Worm (Caenorhabditis elegans) whole organism, L1 larva: ENCODE measurements around the gene tre-4.

Experiments used
- C16A3.4 ChIP-seq: fragments of 150-350 bp; optimal IDR thresholded peaks from 2 replicates; lab custom pipeline; 2014; ENCODE audit warnings: missing biosample characterization, missing genetic modification characterization
- alr-1 ChIP-seq: fragments of 200-800 bp; sonication (Bioruptor generic); optimal IDR thresholded peaks from 2 replicates; lab custom pipeline; 2018; ENCODE audit warnings: borderline replicate concordance, mild to moderate bottlenecking, missing genetic modification characterization, missing compliant biosample characterization
- aly-2 ChIP-seq: fragments of 150-350 bp; optimal IDR thresholded peaks from 2 replicates; lab custom pipeline; 2014; ENCODE audit warnings: missing biosample characterization, missing genetic modification characterization
- blmp-1 ChIP-seq: fragments of 150-350 bp; optimal IDR thresholded peaks from 2 replicates; lab custom pipeline; 2014; ENCODE audit warnings: missing biosample characterization, missing genetic modification characterization
- ceh-63 ChIP-seq: fragments of 200-800 bp; sonication (Bioruptor generic); optimal IDR thresholded peaks from 2 replicates; lab custom pipeline; 2018; ENCODE audit warnings: mild to moderate bottlenecking, missing genetic modification characterization, missing compliant biosample characterization
- ceh-82 ChIP-seq, 3 experiments: fragments of 150-350 bp in 1 of 3; sonication (generic microtip) in 2 of 3; optimal IDR thresholded peaks; 2 replicates each; lab custom pipeline; 2014 to 2017; ENCODE audit warnings: missing biosample characterization in 3 of 3, missing genetic modification characterization in 3 of 3
- ceh-90 ChIP-seq: sonication (generic microtip); optimal IDR thresholded peaks from 2 replicates; lab custom pipeline; 2016; ENCODE audit warnings: missing genetic modification characterization, missing compliant biosample characterization
- efl-1 ChIP-seq, 4 experiments: fragments of 150-350 bp; optimal IDR thresholded peaks in 3 of 4; peaks in 1 of 4; 1 replicate in 1 of 4; 2 replicates in 3 of 4; lab custom pipeline; 2014; ENCODE audit warnings: missing biosample characterization in 2 of 4, missing genetic modification characterization in 2 of 4, missing genetic modification reagents in 2 of 4
- efl-3 ChIP-seq: fragments of 200-800 bp; sonication (Bioruptor generic); optimal IDR thresholded peaks from 2 replicates; lab custom pipeline; 2018; ENCODE audit warnings: mild to moderate bottlenecking, missing genetic modification characterization, missing compliant biosample characterization
- elt-2 ChIP-seq: sonication (generic microtip); optimal IDR thresholded peaks from 2 replicates; lab custom pipeline; 2016; ENCODE audit warnings: missing genetic modification characterization, mild to moderate bottlenecking, inconsistent platforms, missing compliant biosample characterization, missing genetic modification reagents
- elt-3 ChIP-seq, 6 experiments: fragments of 150-350 bp in 1 of 6; sonication (generic microtip); optimal IDR thresholded peaks; 2 replicates each; lab custom pipeline; 2017 to 2018; ENCODE audit warnings: missing biosample characterization in 6 of 6, missing genetic modification characterization in 6 of 6, inconsistent platforms in 1 of 6
- fkh-10 ChIP-seq: sonication (generic microtip); optimal IDR thresholded peaks from 2 replicates; lab custom pipeline; 2017; ENCODE audit warnings: missing biosample characterization, missing genetic modification reagents, missing genetic modification characterization
- fos-1 ChIP-seq: fragments of 150-350 bp; optimal IDR thresholded peaks from 2 replicates; lab custom pipeline; 2014; ENCODE audit warnings: missing biosample characterization, missing genetic modification characterization
- hlh-17 ChIP-seq: fragments of 200-800 bp; sonication (Bioruptor generic); optimal IDR thresholded peaks from 2 replicates; lab custom pipeline; 2018; ENCODE audit warnings: missing genetic modification characterization, mild to moderate bottlenecking, missing compliant biosample characterization, moderate library complexity, borderline replicate concordance
- hlh-4 ChIP-seq: sonication (generic microtip); optimal IDR thresholded peaks from 2 replicates; lab custom pipeline; 2016; ENCODE audit warnings: mild to moderate bottlenecking, missing genetic modification characterization, missing compliant biosample characterization
- isw-1 ChIP-seq: fragments of 200-800 bp; sonication (Bioruptor generic); IDR thresholded peaks from 2 replicates; pipeline ENCODE4 v1.3.6; 2022; ENCODE audit warnings: missing genetic modification characterization, missing compliant biosample characterization
- lin-14 ChIP-seq: fragments of 200-800 bp; sonication (Bioruptor generic); optimal IDR thresholded peaks from 2 replicates; lab custom pipeline; 2018; ENCODE audit warnings: mild to moderate bottlenecking, missing genetic modification characterization, moderate library complexity, missing compliant biosample characterization
- lin-15B ChIP-seq: fragments of 150-350 bp; sonication (generic microtip); optimal IDR thresholded peaks from 3 replicates; lab custom pipeline; 2014; ENCODE audit warnings: missing biosample characterization, missing genetic modification characterization
- lin-35 ChIP-seq, 2 experiments: fragments of 150-350 bp; optimal IDR thresholded peaks; 2 replicates each; lab custom pipeline; 2014; ENCODE audit warnings: missing biosample characterization in 2 of 2, missing genetic modification characterization in 2 of 2, missing genetic modification reagents in 2 of 2
- mab-9 ChIP-seq: fragments of 200-800 bp; sonication (Bioruptor generic); IDR thresholded peaks from 2 replicates; pipeline ENCODE4 v1.3.6; 2022; ENCODE audit warnings: missing genetic modification reagents, missing genetic modification characterization, missing compliant biosample characterization
- mdl-1 ChIP-seq, 2 experiments: fragments of 150-350 bp; optimal IDR thresholded peaks; 2 replicates each; lab custom pipeline; 2014 to 2017; ENCODE audit warnings: missing biosample characterization in 2 of 2, missing genetic modification characterization in 2 of 2, inconsistent platforms in 1 of 2
- mep-1 ChIP-seq: fragments of 150-350 bp; optimal IDR thresholded peaks from 2 replicates; lab custom pipeline; 2014; ENCODE audit warnings: missing biosample characterization, missing genetic modification characterization
- nhr-11 ChIP-seq: fragments of 150-350 bp; optimal IDR thresholded peaks from 2 replicates; lab custom pipeline; 2014; ENCODE audit warnings: missing biosample characterization, missing genetic modification characterization
- nhr-12 ChIP-seq: sonication (generic microtip); optimal IDR thresholded peaks from 2 replicates; lab custom pipeline; 2017; ENCODE audit warnings: missing biosample characterization, missing genetic modification characterization
- nhr-237 ChIP-seq: fragments of 150-350 bp; optimal IDR thresholded peaks from 2 replicates; lab custom pipeline; 2014; ENCODE audit warnings: missing biosample characterization, missing genetic modification characterization
- nhr-28 ChIP-seq: fragments of 150-350 bp; optimal IDR thresholded peaks from 2 replicates; lab custom pipeline; 2014; ENCODE audit warnings: missing biosample characterization, missing genetic modification characterization
- nhr-76 ChIP-seq: sonication (generic microtip); optimal IDR thresholded peaks from 2 replicates; lab custom pipeline; 2017; ENCODE audit warnings: missing biosample characterization, missing genetic modification characterization
- nhr-77 ChIP-seq: fragments of 150-350 bp; optimal IDR thresholded peaks from 2 replicates; lab custom pipeline; 2014; ENCODE audit warnings: missing biosample characterization, missing genetic modification characterization
- pax-3 ChIP-seq: fragments of 200-800 bp; sonication (Bioruptor generic); optimal IDR thresholded peaks from 2 replicates; lab custom pipeline; 2018; ENCODE audit warnings: mild to moderate bottlenecking, missing genetic modification characterization, moderate library complexity, missing compliant biosample characterization
- snu-23 ChIP-seq: sonication (generic microtip); optimal IDR thresholded peaks from 2 replicates; lab custom pipeline; 2016; ENCODE audit warnings: missing genetic modification characterization, missing compliant biosample characterization
- sox-4 ChIP-seq: sonication (generic microtip); optimal IDR thresholded peaks from 2 replicates; lab custom pipeline; 2016; ENCODE audit warnings: missing genetic modification characterization, missing compliant biosample characterization
- sptf-1 ChIP-seq: fragments of 150-350 bp; optimal IDR thresholded peaks from 2 replicates; lab custom pipeline; 2014; ENCODE audit warnings: missing biosample characterization, missing genetic modification characterization
- tbx-2 ChIP-seq: sonication (generic microtip); optimal IDR thresholded peaks from 2 replicates; lab custom pipeline; 2016; ENCODE audit warnings: missing genetic modification characterization, missing compliant biosample characterization
- tlp-1 ChIP-seq: fragments of 150-350 bp; optimal IDR thresholded peaks from 2 replicates; lab custom pipeline; 2014; ENCODE audit warnings: missing biosample characterization, missing genetic modification characterization
- vab-15 ChIP-seq: sonication (generic microtip); optimal IDR thresholded peaks from 2 replicates; lab custom pipeline; 2017; ENCODE audit warnings: missing genotype, mild to moderate bottlenecking, missing genetic modification characterization, missing compliant biosample characterization
- ztf-11 ChIP-seq, 2 experiments: sonication (generic microtip); optimal IDR thresholded peaks; 2 replicates each; lab custom pipeline; 2016 to 2017; ENCODE audit warnings: missing genetic modification characterization in 2 of 2, missing biosample characterization in 1 of 2, missing compliant biosample characterization in 1 of 2
- ztf-4 ChIP-seq: fragments of 150-350 bp; optimal IDR thresholded peaks from 2 replicates; lab custom pipeline; 2014; ENCODE audit warnings: missing biosample characterization, missing genetic modification characterization

The tre-4 gene

ce11 chrX:13505201-13505600 is 33.2 kb downstream of the tre-4 start:
- TF ChIP-seq C16A3.4 (tag; lab: Kevin White, UChicago) (no peak), vab-15 (no peak), lin-14 (GFP tag; lab: Kevin White, UChicago) (peak; percentile 5), fkh-10 (peak; percentile 70), hlh-4 (tag; lab: Kevin White, UChicago) (no peak)

- TF ChIP-seq ceh-82 (tag; optimal IDR thresholded peaks at IDR 0.05; lab: Kevin White, UChicago) (peak in 1 of 3 experiments; percentile 26), nhr-76 (tag; lab: Kevin White, UChicago) (no peak), isw-1 (GFP tag; lab: Robert Waterston, UW) (no peak), lin-14 (GFP tag; lab: Kevin White, UChicago) (peak; percentile 33), ceh-63 (peak; percentile 56)
- TF ChIP-seq, all 84 proteins: peak for 3
These were observed 34.1 kb downstream of the tre-4 start for ce11 chrX:13506043-13506442.

ce11 chrX:13506493-13506892 is 34.5 kb downstream of the tre-4 start:
- TF ChIP-seq nhr-76 (tag; lab: Kevin White, UChicago) (no peak), tbx-2 (tag; lab: Kevin White, UChicago) (no peak), fos-1 (tag; lab: Kevin White, UChicago) (no peak), hlh-17 (GFP tag; lab: Kevin White, UChicago) (no peak), lin-35 (GFP tag; optimal IDR thresholded peaks at IDR 0.05; lab: Kevin White, UChicago) (no peak), ceh-90 (tag; lab: Kevin White, UChicago) (no peak), nhr-77 (tag; lab: Kevin White, UChicago) (no peak), efl-1 (optimal IDR thresholded peaks at IDR 0.05; lab: Kevin White, UChicago) (no peak), efl-1 (GFP tag; optimal IDR thresholded peaks at IDR 0.05 in 1 of 2; lab: Kevin White, UChicago) (no peak), nhr-12 (tag; lab: Kevin White, UChicago) (no peak), nhr-11 (tag; lab: Kevin White, UChicago) (no peak), mep-1 (tag; lab: Kevin White, UChicago) (no peak), tlp-1 (tag; lab: Kevin White, UChicago) (no peak), nhr-237 (tag; lab: Kevin White, UChicago) (no peak), hlh-4 (tag; lab: Kevin White, UChicago) (no peak), fkh-10 (no peak), ztf-11 (tag; optimal IDR thresholded peaks at IDR 0.05; lab: Kevin White, UChicago) (no peak), mab-9 (GFP tag; lab: Robert Waterston, UW) (no peak), elt-2 (tag; lab: Kevin White, UChicago) (no peak), alr-1 (no peak)
- TF ChIP-seq, all 84 proteins: peak for 0

ce11 chrX:13507233-13507632 is 35.3 kb downstream of the tre-4 start, which contains the start of gene H06A10.1:
TSS of gene H06A10.1 (plus strand) at chrX:13507533.
- TF ChIP-seq pax-3 (tag; lab: Kevin White, UChicago): no peak
- TF ChIP-seq sptf-1 (tag; lab: Kevin White, UChicago): no peak
- TF ChIP-seq lin-15B (tag; lab: Kevin White, UChicago): no peak
- no peak for TF ChIP-seq elt-3 (tag; optimal IDR thresholded peaks at IDR 0.05; lab: Kevin White, UChicago)
- TF ChIP-seq snu-23 (GFP tag; lab: Kevin White, UChicago): no peak
- TF ChIP-seq efl-3 (GFP tag; lab: Kevin White, UChicago): no peak
- TF ChIP-seq ztf-4 (tag; lab: Kevin White, UChicago): no peak
- TF ChIP-seq nhr-28 (tag; lab: Kevin White, UChicago): no peak
- no peak for TF ChIP-seq tbx-2 (tag; lab: Kevin White, UChicago)
- TF ChIP-seq sox-4 (tag; lab: Kevin White, UChicago): no peak
- TF ChIP-seq aly-2 (tag; lab: Kevin White, UChicago): no peak
- no peak for TF ChIP-seq efl-1 (optimal IDR thresholded peaks at IDR 0.05; lab: Kevin White, UChicago)
- TF ChIP-seq efl-1 (GFP tag; optimal IDR thresholded peaks at IDR 0.05 in 1 of 2; lab: Kevin White, UChicago): no peak
- no peak for TF ChIP-seq blmp-1 (tag; lab: Kevin White, UChicago)
- TF ChIP-seq mdl-1 (tag; optimal IDR thresholded peaks at IDR 0.05; lab: Kevin White, UChicago): no peak
